Worm (Caenorhabditis elegans): Measurements from ENCODE around the gene dct-16.

dct-16 gene

DNA sequence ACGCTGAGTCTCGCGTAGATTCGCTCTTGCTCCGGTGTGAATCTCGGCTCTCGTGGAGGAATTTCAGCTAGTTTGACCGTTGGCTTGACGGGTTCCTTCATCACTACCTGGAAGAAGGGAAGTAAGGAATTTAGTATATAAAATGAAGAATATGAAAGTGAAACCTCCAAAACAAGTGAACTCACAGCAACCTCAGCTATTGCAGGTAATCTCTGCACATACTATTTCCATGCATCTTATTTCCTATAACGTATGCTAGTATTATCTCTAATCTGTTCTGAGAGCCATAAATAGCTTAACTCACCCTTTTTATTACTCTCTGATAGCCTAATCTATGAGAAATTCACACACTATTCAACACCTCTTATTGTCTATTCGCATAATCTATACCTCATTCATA, 6.1 kb upstream of the dct-16 start, which contains the start of gene Y38H6C.4:
TSS of gene Y38H6C.4 (minus strand) at position 101 of the 400 bp plus-strand sequence.
- TF ChIP-seq unc-62 (GFP tag; optimal IDR thresholded peaks at IDR 0.05) (no peak), ceh-43 (GFP tag; optimal IDR thresholded peaks at IDR 0.05) (no peak), flh-1 (GFP tag; optimal IDR thresholded peaks at IDR 0.05) (no peak), sptf-1 (tag; optimal IDR thresholded peaks at IDR 0.05) (no peak), elt-1 (tag; optimal IDR thresholded peaks at IDR 0.05; ENCODE audit: borderline replicate concordance, insufficient read depth) (no peak), nhr-2 (tag; optimal IDR thresholded peaks at IDR 0.05) (no peak), ceh-83 (GFP tag; optimal IDR thresholded peaks at IDR 0.05) (no peak), nhr-76 (tag; optimal IDR thresholded peaks at IDR 0.05) (no peak), unc-120 (tag; optimal IDR thresholded peaks at IDR 0.05; ENCODE audit: poor library complexity, severe bottlenecking) (no peak), nhr-12 (tag; optimal IDR thresholded peaks at IDR 0.05) (no peak), lin-32 (GFP tag; optimal IDR thresholded peaks at IDR 0.05) (no peak), sem-2 (GFP tag; optimal IDR thresholded peaks at IDR 0.05) (no peak)

DNA sequence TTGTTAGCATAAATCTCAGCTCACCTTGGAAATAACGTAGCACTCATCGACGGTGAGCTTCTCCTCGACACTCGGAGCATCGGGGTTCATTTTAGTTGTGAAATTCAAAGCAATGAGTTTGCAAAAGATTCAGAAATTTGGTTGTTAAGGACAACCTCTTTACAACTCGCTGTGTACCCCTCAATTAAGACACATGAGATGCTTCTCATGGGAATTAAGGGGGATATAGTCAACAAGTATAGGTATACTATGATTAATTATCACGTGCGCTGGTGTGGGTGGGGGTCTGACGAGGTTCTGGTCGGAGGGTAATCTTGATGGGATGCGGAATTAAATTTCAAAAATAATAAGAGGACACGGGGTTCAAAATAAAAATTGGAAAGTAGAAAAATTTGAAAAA, 1.5 kb upstream of the dct-16 start, which contains the start of gene dct-14:
TSS of gene dct-14 (minus strand) at position 101 of the 400 bp plus-strand sequence.
- no peak for TF ChIP-seq snpc-4 (tag; optimal IDR thresholded peaks at IDR 0.05)
- no peak for TF ChIP-seq tbx-8 (GFP tag; optimal IDR thresholded peaks at IDR 0.05)
- no peak for TF ChIP-seq nhr-76 (tag; optimal IDR thresholded peaks at IDR 0.05)
- no peak for TF ChIP-seq M03D4.4 (tag; optimal IDR thresholded peaks at IDR 0.05)
- TF ChIP-seq ceh-39 (tag; optimal IDR thresholded peaks at IDR 0.05): no peak
- no peak for TF ChIP-seq ceh-43 (GFP tag; optimal IDR thresholded peaks at IDR 0.05)
- TF ChIP-seq unc-120 (tag; optimal IDR thresholded peaks at IDR 0.05; ENCODE audit: poor library complexity, severe bottlenecking): no peak
- TF ChIP-seq ztf-11 (tag; optimal IDR thresholded peaks at IDR 0.05): no peak
- TF ChIP-seq ces-1 (GFP tag; optimal IDR thresholded peaks at IDR 0.05): no peak
- no peak for TF ChIP-seq zip-8 (tag; optimal IDR thresholded peaks at IDR 0.05)
- TF ChIP-seq mep-1 (tag; optimal IDR thresholded peaks at IDR 0.05): no peak

DNA sequence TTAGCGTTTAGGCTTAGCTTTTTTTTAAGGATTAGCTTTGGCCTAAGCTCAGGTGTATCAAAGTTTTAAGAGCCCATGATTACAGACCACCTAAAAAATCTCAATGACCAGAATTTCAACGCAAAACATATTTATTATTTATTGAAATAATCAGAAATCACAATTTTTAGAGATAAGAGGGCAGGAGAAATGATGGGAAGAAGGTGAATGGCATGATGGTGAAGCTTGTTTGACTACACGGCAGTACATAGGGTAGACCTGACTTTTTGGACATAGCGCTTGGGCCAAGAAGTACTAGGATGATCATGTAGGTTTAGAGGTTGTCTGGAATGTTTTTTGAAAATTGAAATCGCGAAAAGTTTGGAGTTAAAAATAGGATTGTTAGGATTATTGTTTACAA, 785 bp upstream of the dct-16 start:
- no peak for TF ChIP-seq flh-1 (GFP tag; optimal IDR thresholded peaks at IDR 0.05)
- no peak for TF ChIP-seq sptf-1 (tag; optimal IDR thresholded peaks at IDR 0.05)
- TF ChIP-seq unc-39 (tag; optimal IDR thresholded peaks at IDR 0.05): no peak
- no peak for TF ChIP-seq nhr-237 (tag; optimal IDR thresholded peaks at IDR 0.05)
- TF ChIP-seq ham-2 (GFP tag; optimal IDR thresholded peaks at IDR 0.05): no peak
- no peak for TF ChIP-seq zip-8 (tag; optimal IDR thresholded peaks at IDR 0.05)
- no peak for TF ChIP-seq ceh-83 (GFP tag; optimal IDR thresholded peaks at IDR 0.05)
- TF ChIP-seq elt-1 (tag; optimal IDR thresholded peaks at IDR 0.05; ENCODE audit: borderline replicate concordance, insufficient read depth): no peak
- TF ChIP-seq pha-4 (tag; optimal IDR thresholded peaks at IDR 0.05): no peak
- TF ChIP-seq ztf-11 (tag; optimal IDR thresholded peaks at IDR 0.05): no peak
- no peak for TF ChIP-seq lsy-2 (tag; optimal IDR thresholded peaks at IDR 0.05)
- no peak for TF ChIP-seq tbx-8 (GFP tag; optimal IDR thresholded peaks at IDR 0.05)
- no peak for TF ChIP-seq lin-32 (GFP tag; optimal IDR thresholded peaks at IDR 0.05)
- no peak for TF ChIP-seq nhr-2 (tag; optimal IDR thresholded peaks at IDR 0.05)
- no peak for TF ChIP-seq unc-62 (GFP tag; optimal IDR thresholded peaks at IDR 0.05)
- no peak for TF ChIP-seq hlh-1 (tag; optimal IDR thresholded peaks at IDR 0.05)

DNA sequence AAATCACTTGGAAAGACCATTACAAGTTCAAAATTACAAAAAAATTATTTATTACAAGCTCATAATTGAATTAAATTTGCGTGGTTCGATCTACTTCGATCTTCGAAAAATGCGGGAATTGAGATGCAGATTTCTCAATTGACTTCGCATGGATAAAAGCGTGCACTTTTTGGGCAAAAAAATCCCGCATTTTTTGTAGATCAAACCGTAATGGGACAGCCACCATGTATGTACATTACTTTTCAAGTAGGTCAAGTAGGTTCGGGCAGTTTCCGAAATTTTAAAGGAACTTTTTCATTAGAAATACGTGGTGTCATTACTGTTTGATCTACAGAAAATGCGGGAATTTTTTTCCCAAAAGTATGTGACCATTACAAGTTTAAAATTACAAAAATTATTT, 1.3 kb downstream of the dct-16 start:
- no peak for TF ChIP-seq sem-2 (GFP tag; optimal IDR thresholded peaks at IDR 0.05)

ce11 chrV:20493271-20494231, 5.3 kb downstream of the dct-16 start, which contains the start of gene B0250.5:
TSS of gene B0250.5 (plus strand) at chrV:20493924.
- TF ChIP-seq nhr-12 (tag; optimal IDR thresholded peaks at IDR 0.05) (no peak), elt-1 (tag; optimal IDR thresholded peaks at IDR 0.05; ENCODE audit: borderline replicate concordance, insufficient read depth) (no peak), ces-1 (GFP tag; optimal IDR thresholded peaks at IDR 0.05) (peak; percentile 22), mep-1 (tag; optimal IDR thresholded peaks at IDR 0.05) (peak; percentile 16)

DNA sequence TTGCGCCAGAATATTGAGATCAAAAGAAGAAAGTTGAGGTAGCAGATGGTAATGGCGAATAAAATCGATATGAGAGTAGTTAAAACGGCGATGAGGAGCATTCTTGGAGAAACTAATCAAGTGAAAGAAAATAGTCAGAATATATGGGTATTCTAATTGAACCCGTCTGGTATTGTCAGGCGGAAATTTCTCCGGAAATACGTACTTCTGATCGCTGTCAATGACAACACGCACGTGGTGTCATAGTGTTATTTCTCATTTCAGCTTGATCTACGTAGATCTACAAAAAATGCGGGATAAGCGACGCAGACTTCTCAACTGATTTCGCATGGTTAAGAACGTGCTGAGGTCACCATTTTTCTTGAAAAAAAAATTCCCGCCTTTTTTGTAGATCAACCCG, 6.5 kb downstream of the dct-16 start, which contains the start of gene srbc-79:
TSS of gene srbc-79 (minus strand) at position 101 of the 400 bp plus-strand sequence.
- TF ChIP-seq mls-2 (tag; optimal IDR thresholded peaks at IDR 0.05) (no peak), flh-1 (GFP tag; optimal IDR thresholded peaks at IDR 0.05) (no peak), bed-3 (GFP tag; optimal IDR thresholded peaks at IDR 0.05) (no peak)

Measured in whole organism, mixed stage, embryonic.